Worm (Caenorhabditis elegans): ENCODE results near the gene chil-7.

The chil-7 gene

DNA sequence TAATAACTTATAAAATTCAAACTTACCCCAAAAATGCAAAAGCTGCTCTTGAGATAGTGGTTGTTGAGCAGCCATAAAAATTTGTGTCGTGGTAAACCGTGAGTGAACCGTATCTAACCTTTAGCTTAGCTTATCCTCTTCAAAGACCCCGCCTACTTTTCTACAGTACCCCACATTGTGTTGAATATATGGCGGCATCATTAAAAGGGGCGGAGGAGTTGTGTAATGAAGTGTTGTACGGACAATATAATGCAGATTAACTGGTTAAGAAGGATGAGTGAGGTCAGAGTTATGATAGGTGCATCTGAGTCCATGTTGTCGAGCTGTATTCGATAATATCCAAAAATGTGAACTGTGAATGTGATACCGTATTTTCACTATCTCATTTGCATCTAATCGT, 43.1 kb downstream of the chil-7 start, which contains the start of gene eyg-1:
Gene eyg-1, minus strand, starts transcription at position 101 of the 400 bp plus-strand sequence.
- TF ChIP-seq T22C8.4 (GFP tag; IDR thresholded peaks at IDR 0.05) (no peak), flt-1 (GFP tag; IDR thresholded peaks at IDR 0.05) (no peak), ztf-23 (GFP tag; IDR thresholded peaks at IDR 0.05) (no peak), cog-1 (tag; optimal IDR thresholded peaks at IDR 0.05) (no peak), med-1 (GFP tag; optimal IDR thresholded peaks at IDR 0.05; ENCODE audit: insufficient read depth) (no peak), tab-1 (GFP tag; IDR thresholded peaks at IDR 0.05) (no peak), ref-1 (GFP tag; conservative IDR thresholded peaks at IDR 0.05) (no peak), ztf-29 (GFP tag; IDR thresholded peaks at IDR 0.05) (no peak), klf-2 (GFP tag; conservative IDR thresholded peaks at IDR 0.05) (no peak)

DNA sequence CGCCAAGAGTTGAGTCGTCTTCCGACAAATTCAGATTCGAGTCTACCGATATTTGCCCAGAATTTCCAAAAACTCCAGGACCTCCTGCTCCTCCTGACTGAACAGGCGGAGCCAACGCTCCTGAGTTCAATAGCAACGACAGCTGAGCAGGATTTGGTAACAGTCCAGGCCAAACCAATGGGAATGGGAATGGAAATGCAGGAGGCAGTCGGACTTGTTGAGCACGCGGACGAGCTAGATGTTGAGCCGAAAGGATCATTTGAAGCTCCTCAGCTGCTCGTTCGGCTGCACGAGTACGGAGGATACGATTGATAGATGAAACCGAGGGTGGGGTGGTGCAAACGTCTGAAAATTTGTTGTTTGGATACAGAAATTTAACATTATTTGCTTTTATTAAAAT, 44.0 kb downstream of the chil-7 start:
- TF ChIP-seq ref-1 (GFP tag; conservative IDR thresholded peaks at IDR 0.05) (no peak), cog-1 (tag; optimal IDR thresholded peaks at IDR 0.05) (no peak), med-1 (GFP tag; optimal IDR thresholded peaks at IDR 0.05; ENCODE audit: insufficient read depth) (no peak), klf-2 (GFP tag; conservative IDR thresholded peaks at IDR 0.05) (no peak), ztf-23 (GFP tag; IDR thresholded peaks at IDR 0.05) (no peak), ztf-29 (GFP tag; IDR thresholded peaks at IDR 0.05) (no peak), T22C8.4 (GFP tag; IDR thresholded peaks at IDR 0.05) (no peak), flt-1 (GFP tag; IDR thresholded peaks at IDR 0.05) (no peak), tab-1 (GFP tag; IDR thresholded peaks at IDR 0.05) (no peak)

Measured in whole organism, midembryonic.